Worm (Caenorhabditis elegans) whole organism, late embryonic: ENCODE data around the gene pals-30.

ENCODE experiments used
- C08G9.2 ChIP-seq: sonication (generic microtip); optimal IDR thresholded peaks from 2 replicates; lab custom pipeline; 2016; ENCODE audit warnings: mild to moderate bottlenecking, missing genetic modification characterization, moderate library complexity, missing compliant biosample characterization
- C38D4.7 ChIP-seq: fragments of 200-800 bp; sonication (Bioruptor generic); optimal IDR thresholded peaks from 2 replicates; lab custom pipeline; 2018; ENCODE audit warnings: mild to moderate bottlenecking, missing genetic modification characterization, moderate library complexity, missing compliant biosample characterization
- K02D7.2 ChIP-seq: sonication (generic microtip); optimal IDR thresholded peaks from 2 replicates; lab custom pipeline; 2017; ENCODE audit warnings: mild to moderate bottlenecking, missing genetic modification characterization, missing compliant biosample characterization
- K09A11.1 ChIP-seq: sonication (generic microtip); optimal IDR thresholded peaks from 2 replicates; lab custom pipeline; 2017; ENCODE audit warnings: antibody characterized with exemption, mild to moderate bottlenecking, missing genetic modification characterization, missing compliant biosample characterization; ENCODE audit not compliant: insufficient read depth
- T23F11.4 ChIP-seq: fragments of 200-800 bp; sonication (Bioruptor generic); optimal IDR thresholded peaks from 2 replicates; lab custom pipeline; 2018; ENCODE audit warnings: mild to moderate bottlenecking, missing genetic modification characterization, missing compliant biosample characterization
- ahr-1 ChIP-seq: sonication (generic microtip); optimal IDR thresholded peaks from 2 replicates; lab custom pipeline; 2016; ENCODE audit warnings: missing genetic modification characterization, missing compliant biosample characterization
- ama-1 ChIP-seq: fragments of 150-350 bp; optimal IDR thresholded peaks from 2 replicates; lab custom pipeline; 2014
- ceh-24 ChIP-seq: sonication (generic microtip); optimal IDR thresholded peaks from 2 replicates; lab custom pipeline; 2016; ENCODE audit warnings: mild to moderate bottlenecking, missing genetic modification characterization, missing compliant biosample characterization
- ceh-30 ChIP-seq: fragments of 150-350 bp; optimal IDR thresholded peaks from 2 replicates; lab custom pipeline; 2014; ENCODE audit warnings: missing biosample characterization, missing genetic modification characterization
- ceh-45 ChIP-seq: fragments of 200-800 bp; sonication (Bioruptor generic); IDR thresholded peaks from 2 replicates; pipeline ENCODE4 v1.3.6; 2022; ENCODE audit warnings: missing genetic modification reagents, missing genetic modification characterization, missing compliant biosample characterization
- ceh-48 ChIP-seq: sonication (generic microtip); optimal IDR thresholded peaks from 2 replicates; lab custom pipeline; 2016; ENCODE audit warnings: missing genetic modification characterization, inconsistent platforms, missing compliant biosample characterization
- ceh-6 ChIP-seq: fragments of 200-800 bp; sonication (Bioruptor generic); optimal IDR thresholded peaks from 2 replicates; lab custom pipeline; 2018; ENCODE audit warnings: mild to moderate bottlenecking, missing genetic modification characterization, missing compliant biosample characterization
- ceh-9 ChIP-seq: sonication (generic microtip); optimal IDR thresholded peaks from 2 replicates; lab custom pipeline; 2016; ENCODE audit warnings: mild to moderate bottlenecking, missing genetic modification characterization, inconsistent platforms, missing compliant biosample characterization
- dve-1 ChIP-seq: sonication (generic microtip); optimal IDR thresholded peaks from 2 replicates; lab custom pipeline; 2017; ENCODE audit warnings: antibody characterized with exemption, mild to moderate bottlenecking, missing genetic modification characterization, missing compliant biosample characterization
- elt-4 ChIP-seq: sonication (generic microtip); optimal IDR thresholded peaks from 2 replicates; lab custom pipeline; 2016; ENCODE audit warnings: missing genetic modification characterization, missing compliant biosample characterization
- eyg-1 ChIP-seq: sonication (generic microtip); optimal IDR thresholded peaks from 2 replicates; lab custom pipeline; 2016; ENCODE audit warnings: missing genotype, missing genetic modification characterization, missing compliant biosample characterization
- fax-1 ChIP-seq: sonication (generic microtip); optimal IDR thresholded peaks from 2 replicates; lab custom pipeline; 2016; ENCODE audit warnings: missing genotype, missing genetic modification characterization, missing compliant biosample characterization
- fkh-10 ChIP-seq: fragments of 150-350 bp; optimal IDR thresholded peaks from 2 replicates; lab custom pipeline; 2014; ENCODE audit warnings: missing biosample characterization, missing genetic modification reagents, missing genetic modification characterization
- hlh-13 ChIP-seq: fragments of 200-800 bp; sonication (Bioruptor generic); optimal IDR thresholded peaks from 2 replicates; lab custom pipeline; 2018; ENCODE audit warnings: mild to moderate bottlenecking, missing genetic modification characterization, missing compliant biosample characterization
- hlh-30 ChIP-seq: sonication (generic microtip); optimal IDR thresholded peaks from 2 replicates; lab custom pipeline; 2017; ENCODE audit warnings: antibody characterized with exemption, missing genetic modification characterization, missing compliant biosample characterization; ENCODE audit not compliant: insufficient read depth
- hlh-6 ChIP-seq: sonication (generic microtip); optimal IDR thresholded peaks from 2 replicates; lab custom pipeline; 2016; ENCODE audit warnings: missing genotype, missing genetic modification characterization, missing compliant biosample characterization
- lim-6 ChIP-seq: sonication (generic microtip); optimal IDR thresholded peaks from 2 replicates; lab custom pipeline; 2016; ENCODE audit warnings: missing genetic modification characterization, missing compliant biosample characterization
- madf-2 ChIP-seq: sonication (generic microtip); optimal IDR thresholded peaks from 2 replicates; lab custom pipeline; 2017; ENCODE audit warnings: missing genetic modification characterization, missing compliant biosample characterization
- nfya-1 ChIP-seq: sonication (generic microtip); optimal IDR thresholded peaks from 2 replicates; lab custom pipeline; 2017; ENCODE audit warnings: missing genetic modification characterization, mild to moderate bottlenecking, missing compliant biosample characterization, antibody characterized with exemption, moderate library complexity
- odd-2 ChIP-seq: sonication (generic microtip); optimal IDR thresholded peaks from 2 replicates; lab custom pipeline; 2017; ENCODE audit warnings: antibody characterized with exemption, mild to moderate bottlenecking, missing genetic modification characterization, missing compliant biosample characterization
- pax-1 ChIP-seq: fragments of 150-350 bp; optimal IDR thresholded peaks from 2 replicates; lab custom pipeline; 2014; ENCODE audit warnings: missing biosample characterization, missing genetic modification characterization
- pha-2 ChIP-seq: sonication (generic microtip); optimal IDR thresholded peaks from 2 replicates; lab custom pipeline; 2017; ENCODE audit warnings: mild to moderate bottlenecking, missing genetic modification characterization, missing compliant biosample characterization
- ref-2 ChIP-seq: sonication (generic microtip); optimal IDR thresholded peaks from 2 replicates; lab custom pipeline; 2016; ENCODE audit warnings: missing genetic modification characterization, missing compliant biosample characterization
- sox-2 ChIP-seq: fragments of 200-800 bp; sonication (Bioruptor generic); IDR thresholded peaks from 2 replicates; pipeline ENCODE4 v1.3.6; 2022; ENCODE audit warnings: missing genetic modification reagents, missing genetic modification characterization, missing compliant biosample characterization
- sox-4 ChIP-seq: sonication (generic microtip); optimal IDR thresholded peaks from 2 replicates; lab custom pipeline; 2017; ENCODE audit warnings: mild to moderate bottlenecking, missing genetic modification characterization, inconsistent platforms, missing compliant biosample characterization
- tbx-7 ChIP-seq: sonication (generic microtip); optimal IDR thresholded peaks from 2 replicates; lab custom pipeline; 2016; ENCODE audit warnings: missing genotype, missing genetic modification characterization, missing compliant biosample characterization
- ttx-3 ChIP-seq: sonication (generic microtip); optimal IDR thresholded peaks from 2 replicates; lab custom pipeline; 2016; ENCODE audit warnings: missing genetic modification reagents, missing genetic modification characterization, missing compliant biosample characterization
- unc-3 ChIP-seq, 2 experiments: fragments of 200-800 bp in 1 of 2; sonication (Bioruptor generic) in 1 of 2; sonication (generic microtip) in 1 of 2; conservative IDR thresholded peaks in 1 of 2; optimal IDR thresholded peaks in 1 of 2; 2 replicates each; pipeline versions ENCODE4 v1.3.6 to Lab custom; 2016 to 2022; ENCODE audit warnings: missing compliant biosample characterization in 2 of 2, missing genetic modification characterization in 2 of 2, missing genetic modification reagents in 1 of 2
- unc-42 ChIP-seq: sonication (generic microtip); optimal IDR thresholded peaks from 2 replicates; lab custom pipeline; 2016; ENCODE audit warnings: missing genotype, missing genetic modification characterization, missing compliant biosample characterization
- unc-55 ChIP-seq: sonication (generic microtip); optimal IDR thresholded peaks from 2 replicates; lab custom pipeline; 2017; ENCODE audit warnings: missing biosample characterization, missing genetic modification reagents, missing genetic modification characterization

The pals-30 gene

DNA sequence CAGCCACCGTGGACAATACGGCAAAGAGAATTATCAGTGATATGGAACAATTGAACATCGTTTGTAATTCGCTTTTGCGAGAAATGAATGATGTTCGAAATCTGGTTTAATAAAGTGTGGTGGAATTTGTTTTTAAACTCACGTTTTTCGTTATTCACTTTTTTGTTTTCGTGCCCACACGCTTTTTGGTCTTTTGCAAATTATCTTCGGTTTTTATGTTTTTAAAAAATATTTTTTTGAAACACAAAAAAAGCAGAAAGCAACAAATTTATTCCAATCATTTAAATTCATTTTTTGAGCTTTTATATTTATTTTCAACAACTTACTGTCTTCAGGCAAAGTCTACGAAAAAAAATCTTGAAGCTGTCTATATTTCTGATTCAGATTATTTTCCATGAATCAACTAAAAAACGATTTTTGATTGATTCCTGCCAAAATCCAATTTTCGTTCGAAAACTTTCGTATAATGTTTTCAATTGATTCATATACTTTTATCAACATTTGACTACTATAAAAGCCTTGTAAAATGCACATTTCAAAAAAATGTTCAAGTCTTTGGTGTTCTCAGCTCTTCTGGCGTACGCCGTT is 22.6 kb upstream of the pals-30 start, which contains the start of the genes Y57G11B.3 and Y57G11B.5:
Y57G11B.3 (minus strand) TSS at position 101 of the 588 bp plus-strand sequence.
Y57G11B.5 (plus strand) TSS at position 538 of the 588 bp plus-strand sequence.
- TF ChIP-seq ceh-24 (no peak), tbx-7 (tag; lab: Kevin White, UChicago) (no peak), C08G9.2 (tag; lab: Kevin White, UChicago) (no peak), ahr-1 (no peak), odd-2 (tag; lab: Kevin White, UChicago) (no peak), C38D4.7 (no peak), sox-4 (no peak), hlh-6 (tag; lab: Kevin White, UChicago) (no peak), T23F11.4 (no peak), ceh-6 (GFP tag; lab: Kevin White, UChicago) (no peak), unc-42 (no peak), sox-2 (no peak), lim-6 (tag; lab: Kevin White, UChicago) (no peak), dve-1 (tag; lab: Kevin White, UChicago) (no peak)

- no peak for TF ChIP-seq fkh-10 (GFP tag; lab: Kevin White, UChicago)
- no peak for TF ChIP-seq ceh-48
- no peak for TF ChIP-seq hlh-6 (tag; lab: Kevin White, UChicago)
- TF ChIP-seq nfya-1, result peak; percentile 85
Measured at ce11 chrIV:14573068-14573467, 21.3 kb upstream of the pals-30 start.

DNA sequence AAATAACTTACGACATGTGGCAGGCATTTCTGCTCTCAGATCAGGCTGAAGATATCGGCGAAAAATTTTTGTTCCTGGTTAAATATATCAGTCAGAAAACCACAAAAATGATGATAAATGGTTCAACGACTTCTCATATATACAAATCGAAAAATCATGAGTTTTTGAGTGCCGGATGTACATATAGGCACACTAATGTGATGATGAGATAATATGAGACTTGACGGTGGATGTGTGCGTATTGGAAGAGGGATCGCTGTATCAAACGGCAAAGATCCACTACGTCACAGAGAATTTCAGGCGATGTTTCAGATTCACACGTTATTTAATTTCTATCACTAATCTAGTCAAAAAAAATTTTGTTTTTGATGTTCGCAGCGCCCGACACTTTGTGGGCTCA is 20.8 kb upstream of the pals-30 start, which contains the start of gene glb-34:
glb-34 (minus strand) TSS at position 101 of the 400 bp plus-strand sequence.
- TF ChIP-seq ceh-45 (GFP tag; lab: Robert Waterston, UW) (no peak), K02D7.2 (tag; lab: Kevin White, UChicago) (no peak), C08G9.2 (tag; lab: Kevin White, UChicago) (no peak), ttx-3 (no peak), ceh-9 (no peak), K09A11.1 (no peak), fax-1 (no peak), ref-2 (tag; lab: Kevin White, UChicago) (no peak), unc-3 (GFP tag; conservative IDR thresholded peaks at IDR 0.05; lab: Robert Waterston, UW) (no peak), unc-3 (tag; optimal IDR thresholded peaks at IDR 0.05; lab: Kevin White, UChicago) (no peak), hlh-30 (tag; lab: Kevin White, UChicago) (no peak), ama-1 (lab: Kevin White, UChicago) (no peak), hlh-13 (GFP tag; lab: Kevin White, UChicago) (no peak)

- TF ChIP-seq sox-4 (no peak), eyg-1 (tag; lab: Kevin White, UChicago) (no peak), ceh-30 (tag; lab: Kevin White, UChicago) (no peak)
- TF ChIP-seq, all 69 proteins: peak for 0
Measured at ce11 chrIV:14571626-14572025, 19.9 kb upstream of the pals-30 start.

DNA sequence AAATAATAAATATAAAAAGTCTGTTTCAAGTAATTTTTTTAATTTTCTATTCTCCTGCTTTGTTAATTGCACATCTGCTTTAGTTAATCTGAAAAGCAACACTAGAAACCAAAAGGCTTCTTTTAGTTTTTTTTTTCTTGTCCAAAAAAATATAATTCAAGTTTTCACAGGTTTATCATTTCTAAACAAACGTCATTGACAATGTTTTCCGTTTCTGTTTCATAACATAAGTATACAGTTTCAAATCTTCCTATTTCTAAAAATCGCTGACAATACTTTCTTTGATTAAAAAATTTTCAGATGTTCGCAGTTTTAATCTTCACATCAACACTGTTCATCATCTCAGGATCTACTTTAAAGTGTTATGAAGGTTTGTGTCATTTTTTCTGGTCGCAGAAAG is 13.3 kb upstream of the pals-30 start, which contains the start of gene Y57G11B.2:
Y57G11B.2 (plus strand) TSS at position 301 of the 400 bp plus-strand sequence.
- no peak for TF ChIP-seq pha-2 (tag; lab: Kevin White, UChicago)
- TF ChIP-seq ceh-9, result no peak
- TF ChIP-seq unc-55 (GFP tag; lab: Kevin White, UChicago), result no peak
- TF ChIP-seq odd-2 (tag; lab: Kevin White, UChicago), result no peak
- TF ChIP-seq pax-1 (tag; lab: Kevin White, UChicago), result no peak
- TF ChIP-seq ceh-45 (GFP tag; lab: Robert Waterston, UW), result no peak
- TF ChIP-seq madf-2 (tag; lab: Kevin White, UChicago), result no peak
- TF ChIP-seq fax-1, result no peak
- no peak for TF ChIP-seq elt-4
- no peak for TF ChIP-seq tbx-7 (tag; lab: Kevin White, UChicago)
